Worm (Caenorhabditis elegans) whole organism, L4 larva: ENCODE results near the gene C16B8.2.

Experiments
- D1046.2 ChIP-seq: fragments of 200-800 bp; sonication (Bioruptor generic); IDR thresholded peaks from 2 replicates; pipeline ENCODE4 v1.3.6; 2022; ENCODE audit warnings: missing genetic modification characterization, missing compliant biosample characterization
- F10B5.3 ChIP-seq: sonication (generic microtip); optimal IDR thresholded peaks from 2 replicates; lab custom pipeline; 2016; ENCODE audit warnings: mild to moderate bottlenecking, missing genetic modification characterization, missing compliant biosample characterization
- F44E2.7 ChIP-seq: fragments of 200-800 bp; sonication (Bioruptor generic); IDR thresholded peaks from 2 replicates; pipeline ENCODE4 v2.1.2; 2022; ENCODE audit warnings: missing genetic modification characterization, missing compliant biosample characterization
- F49E8.2 ChIP-seq: sonication (generic microtip); optimal IDR thresholded peaks from 2 replicates; lab custom pipeline; 2016; ENCODE audit warnings: missing compliant biosample characterization, mild to moderate bottlenecking, missing genetic modification characterization, borderline replicate concordance
- T26A8.4 ChIP-seq: fragments of 200-800 bp; sonication (Bioruptor generic); IDR thresholded peaks from 2 replicates; pipeline ENCODE4 v1.3.6; 2022; ENCODE audit warnings: missing genetic modification characterization, missing compliant biosample characterization
- Y105C5A.15 ChIP-seq: fragments of 200-800 bp; sonication (Bioruptor generic); IDR thresholded peaks from 2 replicates; pipeline ENCODE4 v1.3.6; 2022; ENCODE audit warnings: missing genetic modification characterization, missing compliant biosample characterization
- Y48G9A.11 ChIP-seq: fragments of 200-800 bp; sonication (Bioruptor generic); IDR thresholded peaks from 2 replicates; pipeline ENCODE4 v1.3.6; 2022; ENCODE audit warnings: missing genetic modification reagents, missing genetic modification characterization, missing compliant biosample characterization
- Y75B8A.6 ChIP-seq: fragments of 200-800 bp; sonication (Bioruptor generic); IDR thresholded peaks from 2 replicates; pipeline ENCODE4 v1.3.6; 2022; ENCODE audit warnings: missing genetic modification reagents, missing genetic modification characterization, missing compliant biosample characterization
- ZK546.5 ChIP-seq, 2 experiments: sonication (generic microtip); optimal IDR thresholded peaks; 2 replicates each; lab custom pipeline; 2017; ENCODE audit warnings: missing biosample characterization in 2 of 2, missing genetic modification characterization in 2 of 2
- ama-1 ChIP-seq: fragments of 150-350 bp; optimal IDR thresholded peaks from 2 replicates; lab custom pipeline; 2014; ENCODE audit warnings: inconsistent platforms, mixed read lengths
- arid-1 ChIP-seq: fragments of 200-800 bp; sonication (Bioruptor generic); conservative IDR thresholded peaks from 2 replicates; pipeline ENCODE4 v1.3.6; 2022; ENCODE audit warnings: missing genetic modification reagents, missing genetic modification characterization, missing compliant biosample characterization
- attf-4 ChIP-seq: sonication (generic microtip); optimal IDR thresholded peaks from 3 replicates; lab custom pipeline; 2017; ENCODE audit warnings: missing biosample characterization, missing genetic modification characterization
- ceh-20 ChIP-seq: fragments of 200-800 bp; sonication (Bioruptor generic); IDR thresholded peaks from 2 replicates; pipeline ENCODE4 v1.3.6; 2022; ENCODE audit warnings: missing genetic modification reagents, missing genetic modification characterization, missing compliant biosample characterization
- ceh-28 ChIP-seq: fragments of 150-350 bp; optimal IDR thresholded peaks from 2 replicates; lab custom pipeline; 2014; ENCODE audit warnings: missing biosample characterization, missing genetic modification reagents, missing genetic modification characterization
- ceh-44 ChIP-seq: fragments of 200-800 bp; sonication (Bioruptor generic); IDR thresholded peaks from 2 replicates; pipeline ENCODE4 v1.3.6; 2022; ENCODE audit warnings: missing genetic modification reagents, missing genetic modification characterization, missing compliant biosample characterization
- ceh-62 ChIP-seq: sonication (generic microtip); optimal IDR thresholded peaks from 2 replicates; lab custom pipeline; 2017; ENCODE audit warnings: missing biosample characterization, missing genetic modification characterization
- ceh-82 ChIP-seq: sonication (generic microtip); optimal IDR thresholded peaks from 2 replicates; lab custom pipeline; 2017; ENCODE audit warnings: missing biosample characterization, missing genetic modification characterization
- ctbp-1 ChIP-seq: fragments of 200-800 bp; sonication (Bioruptor generic); IDR thresholded peaks from 2 replicates; pipeline ENCODE4 v1.3.6; 2022; ENCODE audit warnings: missing genetic modification reagents, missing genetic modification characterization, missing compliant biosample characterization
- dmd-6 ChIP-seq: fragments of 200-800 bp; sonication (Bioruptor generic); IDR thresholded peaks from 2 replicates; pipeline ENCODE4 v1.3.6; 2022; ENCODE audit warnings: missing genetic modification reagents, missing genetic modification characterization, missing compliant biosample characterization
- dmd-8 ChIP-seq: fragments of 200-800 bp; sonication (Bioruptor generic); IDR thresholded peaks from 2 replicates; pipeline ENCODE4 v1.3.6; 2022; ENCODE audit warnings: missing genetic modification characterization, missing compliant biosample characterization
- dmd-9 ChIP-seq: fragments of 200-800 bp; sonication (Bioruptor generic); IDR thresholded peaks from 2 replicates; pipeline ENCODE4 v1.3.6; 2022; ENCODE audit warnings: missing genetic modification reagents, missing genetic modification characterization, missing compliant biosample characterization
- egl-27 ChIP-seq: sonication (generic microtip); optimal IDR thresholded peaks from 3 replicates; lab custom pipeline; 2017; ENCODE audit warnings: missing biosample characterization, missing genetic modification reagents, missing genetic modification characterization
- hif-1 ChIP-seq, 2 experiments: sonication (generic microtip); optimal IDR thresholded peaks; 2 replicates each; lab custom pipeline; 2016 to 2017; ENCODE audit warnings: missing compliant biosample characterization in 2 of 2, missing genetic modification characterization in 2 of 2, missing genetic modification reagents in 2 of 2, missing genotype in 2 of 2, mild to moderate bottlenecking in 1 of 2
- hlh-11 ChIP-seq: fragments of 200-800 bp; sonication (Bioruptor generic); optimal IDR thresholded peaks from 2 replicates; lab custom pipeline; 2018; ENCODE audit warnings: mild to moderate bottlenecking, missing genetic modification characterization, missing compliant biosample characterization
- hlh-30 ChIP-seq: sonication (generic microtip); optimal IDR thresholded peaks from 2 replicates; lab custom pipeline; 2017; ENCODE audit warnings: antibody characterized with exemption, mild to moderate bottlenecking, missing genetic modification characterization, missing compliant biosample characterization; ENCODE audit not compliant: insufficient read depth
- lim-7 ChIP-seq: fragments of 200-800 bp; sonication (Bioruptor generic); IDR thresholded peaks from 2 replicates; pipeline ENCODE4 v1.3.6; 2022; ENCODE audit warnings: missing genetic modification characterization, missing compliant biosample characterization
- lin-29 ChIP-seq: fragments of 200-800 bp; sonication (Bioruptor generic); IDR thresholded peaks from 2 replicates; pipeline ENCODE4 v1.3.6; 2022; ENCODE audit warnings: missing genetic modification reagents, missing genetic modification characterization, missing compliant biosample characterization
- lir-3 ChIP-seq: sonication (generic microtip); optimal IDR thresholded peaks from 2 replicates; lab custom pipeline; 2016; ENCODE audit warnings: mild to moderate bottlenecking, missing genetic modification characterization, missing compliant biosample characterization
- madf-5 ChIP-seq, 2 experiments: fragments of 200-800 bp; sonication (Bioruptor generic); IDR thresholded peaks; 2 replicates each; pipeline ENCODE4 v1.3.6; 2022; ENCODE audit warnings: missing compliant biosample characterization in 2 of 2, missing genetic modification characterization in 2 of 2
- madf-9 ChIP-seq: fragments of 200-800 bp; sonication (Bioruptor generic); conservative IDR thresholded peaks from 2 replicates; pipeline ENCODE4 v1.3.6; 2022; ENCODE audit warnings: missing genetic modification reagents, missing genetic modification characterization, missing compliant biosample characterization
- mxl-2 ChIP-seq: fragments of 200-800 bp; sonication (Bioruptor generic); conservative IDR thresholded peaks from 2 replicates; pipeline ENCODE4 v1.3.6; 2022; ENCODE audit warnings: missing genetic modification reagents, missing genetic modification characterization, missing compliant biosample characterization
- nhr-28 ChIP-seq: fragments of 150-350 bp; optimal IDR thresholded peaks from 2 replicates; lab custom pipeline; 2014; ENCODE audit warnings: missing biosample characterization, missing genetic modification characterization
- nhr-48 ChIP-seq: sonication (generic microtip); optimal IDR thresholded peaks from 2 replicates; lab custom pipeline; 2016; ENCODE audit warnings: mild to moderate bottlenecking, missing genetic modification characterization, missing compliant biosample characterization
- nhr-6 ChIP-seq: fragments of 150-350 bp; optimal IDR thresholded peaks from 2 replicates; lab custom pipeline; 2014; ENCODE audit warnings: missing biosample characterization, missing genetic modification characterization
- nhr-77 ChIP-seq: fragments of 150-350 bp; optimal IDR thresholded peaks from 2 replicates; lab custom pipeline; 2014; ENCODE audit warnings: missing biosample characterization, missing genetic modification characterization
- pha-4 ChIP-seq, 2 experiments: fragments of 150-350 bp in 1 of 2; fragments of 200-800 bp in 1 of 2; sonication (Bioruptor generic) in 1 of 2; IDR thresholded peaks in 1 of 2; optimal IDR thresholded peaks in 1 of 2; 2 replicates each; pipeline versions ENCODE4 v1.3.6 to Lab custom; 2014 to 2022; ENCODE audit warnings: missing genetic modification characterization in 2 of 2, missing genetic modification reagents in 2 of 2, missing biosample characterization in 1 of 2, missing compliant biosample characterization in 1 of 2
- php-3 ChIP-seq: fragments of 200-800 bp; sonication (Bioruptor generic); IDR thresholded peaks from 2 replicates; pipeline ENCODE4 v1.3.6; 2022; ENCODE audit warnings: missing genetic modification reagents, missing genetic modification characterization, missing compliant biosample characterization
- pqm-1 ChIP-seq: sonication (generic microtip); optimal IDR thresholded peaks from 2 replicates; lab custom pipeline; 2017; ENCODE audit warnings: missing biosample characterization, missing genetic modification characterization
- set-16 ChIP-seq: fragments of 200-800 bp; sonication (Bioruptor generic); IDR thresholded peaks from 2 replicates; pipeline ENCODE4 v1.3.6; 2022; ENCODE audit warnings: missing genetic modification reagents, missing genetic modification characterization, missing compliant biosample characterization
- skn-1 ChIP-seq: fragments of 150-350 bp; optimal IDR thresholded peaks from 2 replicates; lab custom pipeline; 2014; ENCODE audit warnings: missing biosample characterization, missing genetic modification characterization
- snpc-1.2 ChIP-seq: fragments of 200-800 bp; sonication (Bioruptor generic); IDR thresholded peaks from 2 replicates; pipeline ENCODE4 v1.3.6; 2022; ENCODE audit warnings: missing genetic modification reagents, missing genetic modification characterization, missing compliant biosample characterization
- spr-3 ChIP-seq: fragments of 200-800 bp; sonication (Bioruptor generic); optimal IDR thresholded peaks from 2 replicates; lab custom pipeline; 2018; ENCODE audit warnings: mild to moderate bottlenecking, missing genetic modification characterization, missing compliant biosample characterization
- unc-130 ChIP-seq: sonication (generic microtip); optimal IDR thresholded peaks from 2 replicates; lab custom pipeline; 2016; ENCODE audit warnings: missing genetic modification reagents, missing genetic modification characterization, missing compliant biosample characterization
- unc-62 ChIP-seq, 3 experiments: fragments of 150-350 bp in 1 of 3; sonication (generic microtip); optimal IDR thresholded peaks in 2 of 3; peaks in 1 of 3; 1 replicate in 1 of 3; 2 replicates in 2 of 3; lab custom pipeline; 2014 to 2017; ENCODE audit warnings: missing biosample characterization in 3 of 3, missing genetic modification characterization in 3 of 3, missing genetic modification reagents in 3 of 3, missing genotype in 1 of 3
- zfp-3 ChIP-seq: fragments of 200-800 bp; sonication (Bioruptor generic); conservative IDR thresholded peaks from 2 replicates; pipeline ENCODE4 v1.3.6; 2022; ENCODE audit warnings: missing genetic modification reagents, missing genetic modification characterization, missing compliant biosample characterization
- zip-11 ChIP-seq: fragments of 200-800 bp; sonication (Bioruptor generic); IDR thresholded peaks from 2 replicates; pipeline ENCODE4 v1.3.6; 2022; ENCODE audit warnings: missing genetic modification characterization, missing compliant biosample characterization
- ztf-11 ChIP-seq: fragments of 150-350 bp; optimal IDR thresholded peaks from 2 replicates; lab custom pipeline; 2014; ENCODE audit warnings: missing biosample characterization, missing genetic modification characterization

Gene C16B8.2

ce11 chrX:3997040-3997439 is 30.8 kb upstream of the C16B8.2 start, which contains the start of gene R02E12.5:
TSS of gene R02E12.5 (plus strand) at chrX:3997340.
- no peak for TF ChIP-seq Y105C5A.15 (GFP tag; lab: Robert Waterston, UW)
- peak in 1 of 2 experiments; percentile 0 for TF ChIP-seq unc-62 (GFP tag; optimal IDR thresholded peaks at IDR 0.05 in 1 of 2; lab: Kevin White, UChicago)
- no peak for TF ChIP-seq unc-62 (tag; optimal IDR thresholded peaks at IDR 0.05; lab: Kevin White, UChicago)

- TF ChIP-seq unc-130 (GFP tag; lab: Kevin White, UChicago) (no peak), ceh-28 (no peak), D1046.2 (GFP tag; lab: Robert Waterston, UW) (no peak), ceh-20 (no peak), madf-9 (GFP tag; lab: Robert Waterston, UW) (peak; percentile 41; the same call in 1 of the 2 replicates), nhr-28 (tag; lab: Kevin White, UChicago) (no peak), egl-27 (no peak), attf-4 (tag; lab: Kevin White, UChicago) (no peak), mxl-2 (GFP tag; lab: Robert Waterston, UW) (no peak), dmd-8 (GFP tag; lab: Robert Waterston, UW) (0 out of 2 replicates have a peak, but pooled peaks have one; percentile 36), pqm-1 (tag; lab: Kevin White, UChicago) (no peak), madf-5 (GFP tag; IDR thresholded peaks at IDR 0.05; lab: Robert Waterston, UW) (0 out of 4 replicates have a peak, but pooled peaks have one; percentile 33 to 50), ZK546.5 (tag; optimal IDR thresholded peaks at IDR 0.05; lab: Kevin White, UChicago) (no peak), arid-1 (no peak), ceh-82 (tag; lab: Kevin White, UChicago) (no peak), hif-1 (tag; optimal IDR thresholded peaks at IDR 0.05; lab: Kevin White, UChicago) (no peak), ztf-11 (tag; lab: Kevin White, UChicago) (no peak), hlh-11 (tag; lab: Kevin White, UChicago) (no peak), nhr-48 (no peak), spr-3 (GFP tag; lab: Kevin White, UChicago) (peak; percentile 19), ceh-62 (tag; lab: Kevin White, UChicago) (no peak), skn-1 (tag; lab: Kevin White, UChicago) (no peak), unc-62 (GFP tag; optimal IDR thresholded peaks at IDR 0.05 in 1 of 2; lab: Kevin White, UChicago) (no peak), unc-62 (tag; optimal IDR thresholded peaks at IDR 0.05; lab: Kevin White, UChicago) (no peak), dmd-9 (GFP tag; lab: Robert Waterston, UW) (no peak), F10B5.3 (tag; lab: Kevin White, UChicago) (no peak), zip-11 (GFP tag; lab: Robert Waterston, UW) (no peak), snpc-1.2 (GFP tag; lab: Robert Waterston, UW) (no peak), dmd-6 (GFP tag; lab: Robert Waterston, UW) (peak; percentile 29; the same call in 1 of the 2 replicates), nhr-77 (tag; lab: Kevin White, UChicago) (no peak), F49E8.2 (tag; lab: Kevin White, UChicago) (no peak), T26A8.4 (GFP tag; lab: Robert Waterston, UW) (no peak), php-3 (GFP tag; lab: Robert Waterston, UW) (no peak), ctbp-1 (GFP tag; lab: Robert Waterston, UW) (no peak), Y48G9A.11 (no peak), Y105C5A.15 (GFP tag; lab: Robert Waterston, UW) (0 out of 2 replicates have a peak, but pooled peaks have one; percentile 61), F44E2.7 (GFP tag; lab: Robert Waterston, UW) (no peak), lir-3 (tag; lab: Kevin White, UChicago) (no peak), set-16 (GFP tag; lab: Robert Waterston, UW) (no peak), lin-29 (GFP tag; lab: Robert Waterston, UW) (no peak), zfp-3 (GFP tag; lab: Robert Waterston, UW) (0 out of 2 replicates have a peak, but pooled peaks have one; percentile 40), lim-7 (GFP tag; lab: Robert Waterston, UW) (0 out of 2 replicates have a peak, but pooled peaks have one; percentile 50), pha-4 (GFP tag; IDR thresholded peaks at IDR 0.05; lab: Robert Waterston, UW) (peak; percentile 25; the same call in 1 of the 2 replicates), pha-4 (tag; optimal IDR thresholded peaks at IDR 0.05; lab: Kevin White, UChicago) (no peak), ceh-44 (GFP tag; lab: Robert Waterston, UW) (no peak), Y75B8A.6 (GFP tag; lab: Robert Waterston, UW) (no peak), hlh-30 (peak; percentile 33), ama-1 (no peak), nhr-6 (tag; lab: Kevin White, UChicago) (no peak)
These were observed 28.2 kb upstream of the C16B8.2 start for ce11 chrX:3994418-3994817.
